Worm (Caenorhabditis elegans) whole organism, L4/young adult: ENCODE results near the gene teg-1.

Source experiments
- W03F9.2 ChIP-seq: fragments of 150-350 bp; optimal IDR thresholded peaks from 2 replicates; lab custom pipeline; 2014; ENCODE audit warnings: missing biosample characterization, missing genetic modification characterization
- dao-5 ChIP-seq: sonication (generic microtip); optimal IDR thresholded peaks from 2 replicates; lab custom pipeline; 2016; ENCODE audit warnings: missing genotype, missing genetic modification characterization, moderate library complexity, missing compliant biosample characterization

DNA sequence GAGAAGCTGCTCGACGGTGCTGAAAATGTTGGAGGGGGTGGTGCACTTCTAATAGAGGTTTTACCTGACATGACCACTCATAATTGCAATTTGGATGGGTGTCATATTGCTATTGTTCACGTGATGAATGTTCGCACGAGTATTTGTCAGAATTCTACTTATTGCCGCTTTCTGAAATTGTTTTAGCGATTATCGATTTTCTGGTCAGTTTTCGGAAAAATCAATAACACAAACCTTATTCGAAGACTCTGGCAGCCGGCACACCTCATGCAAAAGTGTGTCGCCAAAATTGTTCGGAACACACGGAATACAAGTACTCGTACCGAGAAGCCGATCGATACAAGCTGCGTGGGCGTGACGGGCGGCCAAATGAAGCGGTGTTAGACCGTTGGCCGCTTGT, 29.7 kb downstream of the teg-1 start:
- no peak for TF ChIP-seq dao-5
- no peak for TF ChIP-seq W03F9.2
